Worm (Caenorhabditis elegans): ENCODE results near the gene F44A6.3.

DNA sequence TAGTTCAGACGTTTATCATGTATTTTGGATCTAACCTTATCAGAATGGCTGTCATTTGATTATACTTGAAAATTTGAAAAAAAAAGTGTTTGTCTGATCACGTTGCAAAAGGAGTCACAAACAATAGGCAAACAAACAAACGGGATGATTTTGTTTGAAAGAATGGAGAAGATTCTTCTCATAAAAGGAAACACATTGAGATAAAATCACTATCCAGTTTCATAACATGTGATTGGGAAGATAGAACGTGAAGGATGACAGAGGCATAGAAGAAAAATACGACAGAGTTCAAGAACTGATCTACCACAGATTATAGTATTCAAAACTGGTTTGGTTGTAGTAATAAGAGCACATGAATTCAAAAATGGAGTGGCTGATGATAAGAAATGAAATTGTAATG, 6.2 kb downstream of the F44A6.3 start, which contains the start of gene F44A6.5:
- no peak for TF ChIP-seq him-1 (tag; optimal IDR thresholded peaks at IDR 0.05)
- no peak for TF ChIP-seq W03F9.2 (tag; optimal IDR thresholded peaks at IDR 0.05)
